Worm (Caenorhabditis elegans): ENCODE data around the gene coel-1.
A peak's percentile ranks its signal among the peaks of the same experiment; 100 is the strongest.

coel-1 gene

DNA sequence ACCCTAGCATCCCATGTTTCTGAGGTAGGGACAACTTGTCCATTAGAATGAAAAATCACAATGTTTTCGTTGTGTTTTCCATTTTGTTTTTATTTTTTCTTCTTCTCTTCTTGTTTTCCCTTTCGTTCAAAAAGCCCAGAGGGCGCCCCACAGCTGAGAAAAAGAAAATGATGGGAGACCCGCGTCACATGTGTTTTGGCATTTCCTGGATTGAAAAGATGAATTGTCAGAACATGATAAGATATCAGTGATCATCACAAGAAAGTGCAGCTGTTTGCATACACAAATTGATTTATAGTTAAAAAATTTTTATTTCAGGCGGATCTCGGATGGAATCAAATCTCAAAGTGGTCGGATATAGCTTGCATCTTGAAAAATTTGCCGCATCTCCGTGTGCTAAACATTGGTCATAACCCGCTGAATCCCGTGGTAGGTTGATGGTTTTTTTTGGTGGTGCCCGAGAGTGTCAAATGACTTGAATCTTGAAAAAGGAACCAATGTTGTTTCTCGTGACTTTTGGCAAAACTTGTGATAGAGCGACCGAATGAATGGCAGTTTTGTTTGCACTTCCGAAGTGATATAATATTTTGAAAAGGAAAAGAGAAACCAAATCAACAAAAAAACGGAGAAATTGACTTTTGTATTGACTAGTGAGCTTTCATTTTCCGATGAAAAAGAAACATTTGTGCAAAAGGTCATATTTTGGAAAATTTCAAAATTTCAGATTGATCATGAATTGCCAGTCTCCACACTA, 892 bp downstream of the coel-1 start:
- TF ChIP-seq mbf-1 (tag; optimal IDR thresholded peaks at IDR 0.05) (no peak), sma-9 (GFP tag; optimal IDR thresholded peaks at IDR 0.05) (peak; percentile 35), sma-9 (tag; optimal IDR thresholded peaks at IDR 0.05) (no peak), nhr-129 (tag; optimal IDR thresholded peaks at IDR 0.05) (peak; percentile 53), lsy-2 (tag; optimal IDR thresholded peaks at IDR 0.05) (peak in 1 of 2 experiments; percentile 5)

DNA sequence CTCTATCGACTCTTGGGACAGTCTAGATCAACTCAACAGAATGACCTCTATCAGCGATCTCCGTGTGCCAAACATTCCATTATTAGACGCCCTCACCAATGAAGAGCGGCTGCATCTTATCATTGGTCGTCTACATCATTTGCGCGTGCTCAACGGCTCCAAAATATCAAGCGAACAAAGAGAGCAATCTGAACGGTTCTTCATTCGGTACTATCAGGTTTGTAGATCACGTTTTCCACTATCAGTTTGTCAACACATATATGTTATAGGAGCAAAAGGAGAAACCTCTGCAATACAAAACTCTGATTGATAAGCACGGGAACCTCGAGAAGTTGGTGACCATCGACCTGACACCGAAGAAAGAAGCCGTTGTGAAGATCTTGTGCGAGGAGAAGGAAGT, 2.9 kb downstream of the coel-1 start:
- TF ChIP-seq nhr-11 (tag; optimal IDR thresholded peaks at IDR 0.05) (no peak), elt-1 (tag; optimal IDR thresholded peaks at IDR 0.05) (no peak), peb-1 (tag; optimal IDR thresholded peaks at IDR 0.05) (no peak), sma-3 (GFP tag; optimal IDR thresholded peaks at IDR 0.05) (no peak), unc-55 (GFP tag; optimal IDR thresholded peaks at IDR 0.05) (no peak), ztf-11 (tag; optimal IDR thresholded peaks at IDR 0.05) (no peak), F13H6.1 (tag; optimal IDR thresholded peaks at IDR 0.05) (no peak)

DNA sequence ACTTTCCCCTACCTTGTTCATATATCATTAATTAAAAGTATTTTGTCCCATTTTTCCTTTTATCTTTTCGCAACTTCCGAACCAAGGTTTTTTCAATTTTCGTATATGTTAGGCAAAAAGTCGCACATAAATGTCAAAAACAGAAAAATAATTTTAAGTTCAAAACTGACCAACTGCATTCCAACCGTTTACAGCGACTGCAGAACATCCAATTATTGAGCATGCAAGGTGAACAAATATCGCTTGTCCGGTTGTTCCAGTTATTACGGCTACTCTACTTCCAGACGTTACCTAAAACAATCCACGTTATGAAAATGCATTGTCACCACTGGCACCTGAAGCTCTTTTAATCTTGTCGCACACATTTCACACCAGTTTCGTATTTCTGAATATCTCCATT, 8.2 kb downstream of the coel-1 start, which contains the start of gene C52B9.10:
Gene C52B9.10, plus strand, starts transcription at position 301 of the 400 bp plus-strand sequence.
- no peak for TF ChIP-seq sem-4 (tag; optimal IDR thresholded peaks at IDR 0.05)
- no peak for TF ChIP-seq nhr-12 (tag; optimal IDR thresholded peaks at IDR 0.05)
- TF ChIP-seq ztf-11 (tag; optimal IDR thresholded peaks at IDR 0.05) = no peak

DNA sequence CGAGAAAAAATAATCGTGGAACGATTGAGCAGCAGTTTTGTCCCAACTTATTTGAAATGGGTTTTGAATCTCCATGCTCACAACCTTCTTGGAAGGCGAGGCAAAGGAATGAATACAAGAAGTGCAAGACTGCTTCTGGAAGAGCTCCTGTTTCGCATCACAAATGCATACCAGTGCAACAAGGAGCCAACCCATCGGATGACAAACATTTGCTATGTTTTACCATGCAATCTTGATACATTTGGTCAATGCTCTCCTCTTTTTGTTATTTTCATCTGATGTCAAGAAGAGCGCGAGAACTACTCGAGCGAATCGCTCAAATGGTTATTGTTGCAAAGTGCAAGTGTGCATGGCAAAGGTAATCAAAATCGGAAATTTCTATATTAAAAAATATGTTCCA, 8.7 kb downstream of the coel-1 start, which contains the start of gene mec-18:
Gene mec-18, minus strand, starts transcription at position 101 of the 400 bp plus-strand sequence.
- TF ChIP-seq unc-55 (GFP tag; optimal IDR thresholded peaks at IDR 0.05) (peak; percentile 9), zag-1 (tag; optimal IDR thresholded peaks at IDR 0.05) (no peak), sma-3 (GFP tag; optimal IDR thresholded peaks at IDR 0.05) (no peak)

DNA sequence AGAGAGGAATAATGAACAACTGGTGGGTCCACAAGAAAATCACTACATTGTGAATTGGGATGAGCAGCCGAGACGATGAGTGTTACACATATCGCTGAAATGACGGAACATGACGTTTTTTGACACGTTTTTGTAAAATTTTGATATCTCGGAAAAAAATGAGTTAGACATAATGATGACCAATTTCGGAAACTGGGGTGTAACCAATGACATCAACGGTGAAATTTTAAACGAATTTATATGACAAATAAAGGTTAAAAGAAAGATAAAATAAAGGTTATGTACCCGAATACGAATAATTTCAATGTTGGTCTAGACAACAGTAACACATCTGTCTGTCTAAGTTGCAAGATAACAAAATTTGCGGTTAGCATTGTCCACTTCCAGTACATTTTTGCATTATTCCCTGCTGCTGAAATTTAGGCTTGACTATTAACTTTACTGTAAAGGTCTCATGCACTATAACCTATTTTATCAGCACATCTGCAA, 13.9 kb downstream of the coel-1 start, which contains the start of the genes twk-28 and ets-9:
Gene twk-28, minus strand, starts transcription at position 51 of the 489 bp plus-strand sequence.
Gene ets-9, plus strand, starts transcription at position 410 of the 489 bp plus-strand sequence.
- TF ChIP-seq snpc-4 (tag; optimal IDR thresholded peaks at IDR 0.05) (no peak), aly-2 (tag; optimal IDR thresholded peaks at IDR 0.05) (no peak), nhr-23 (tag; optimal IDR thresholded peaks at IDR 0.05) (no peak), unc-62 (GFP tag; optimal IDR thresholded peaks at IDR 0.05) (no peak), R02D3.7 (tag; optimal IDR thresholded peaks at IDR 0.05) (no peak), nhr-77 (tag; optimal IDR thresholded peaks at IDR 0.05) (no peak), peb-1 (tag; optimal IDR thresholded peaks at IDR 0.05) (no peak), nhr-25 (tag; optimal IDR thresholded peaks at IDR 0.05) (no peak), nhr-11 (tag; optimal IDR thresholded peaks at IDR 0.05) (no peak), lsy-2 (tag; optimal IDR thresholded peaks at IDR 0.05) (no peak), nhr-129 (tag; optimal IDR thresholded peaks at IDR 0.05) (no peak), zag-1 (tag; optimal IDR thresholded peaks at IDR 0.05) (no peak), Y55F3AM.14 (GFP tag; optimal IDR thresholded peaks at IDR 0.05) (no peak), unc-39 (tag; optimal IDR thresholded peaks at IDR 0.05) (no peak), elt-1 (tag; optimal IDR thresholded peaks at IDR 0.05) (no peak), skn-1 (tag; optimal IDR thresholded peaks at IDR 0.05) (no peak), nhr-21 (tag; optimal IDR thresholded peaks at IDR 0.05) (no peak)

DNA sequence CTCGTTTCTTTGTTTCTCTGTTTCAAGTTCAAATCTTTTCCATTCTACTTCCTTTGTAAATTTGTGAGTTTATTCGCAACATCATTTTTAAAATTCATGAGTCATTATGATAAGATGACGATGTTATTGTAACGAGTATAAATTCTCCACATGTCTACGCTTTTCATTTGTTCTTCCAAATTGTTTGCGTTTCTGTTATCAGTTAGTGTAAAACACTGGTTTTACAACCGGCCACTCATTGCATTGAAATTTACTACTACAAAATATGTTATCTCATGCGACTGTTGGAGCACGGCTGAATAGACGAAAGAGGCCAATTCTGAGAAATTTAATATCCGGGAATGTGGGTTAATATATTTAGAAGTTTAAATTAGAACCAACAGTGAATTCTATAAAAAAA, 16.9 kb downstream of the coel-1 start, which contains the start of gene C52B9.19:
Gene C52B9.19, plus strand, starts transcription at position 176 of the 400 bp plus-strand sequence.
- TF ChIP-seq unc-39 (tag; optimal IDR thresholded peaks at IDR 0.05) = no peak
- peak; percentile 53 for TF ChIP-seq fos-1 (tag; optimal IDR thresholded peaks at IDR 0.05)
- TF ChIP-seq ceh-82 (tag; optimal IDR thresholded peaks at IDR 0.05) = no peak
- peak; percentile 12 for TF ChIP-seq crh-2 (tag; optimal IDR thresholded peaks at IDR 0.05)
- TF ChIP-seq ztf-1 (GFP tag; conservative IDR thresholded peaks at IDR 0.05) = no peak
